Fruit fly (Drosophila melanogaster) whole organism: ENCODE data around the gene CG15296.

Experiments
- Dll ChIP-seq: fragments of >200 bp; optimal IDR thresholded peaks from 2 replicates; lab custom pipeline; 2017
- pan ChIP-seq: fragments of >200 bp; optimal IDR thresholded peaks from 2 replicates; lab custom pipeline; 2017
- usp ChIP-seq: fragments of >200 bp; optimal IDR thresholded peaks from 2 replicates; lab custom pipeline; 2017; ENCODE audit warnings: missing biosample characterization, missing genetic modification characterization, mixed read lengths

- TF ChIP-seq pan (no peak), Dll (lab: Kevin White, UChicago) (no peak), usp (GFP tag; lab: Kevin White, UChicago) (no peak)
Observed at dm6 chrX:10613568-10613967, 47.2 kb upstream of the CG15296 start.
